Fruit fly (Drosophila melanogaster): ENCODE results near the gene MED28.

The MED28 gene

dm6 chr3R:25446482-25447300, 30.1 kb upstream of the MED28 start:
- TF ChIP-seq kay (GFP tag; ENCODE audit: borderline replicate concordance) (peak; percentile 66), bab1 (GFP tag; optimal IDR thresholded peaks at IDR 0.05) (no peak), CG14711 (tag; optimal IDR thresholded peaks at IDR 0.05) (no peak), CG7101 (tag; optimal IDR thresholded peaks at IDR 0.05) (no peak), cnc (optimal IDR thresholded peaks at IDR 0.05) (no peak)

DNA sequence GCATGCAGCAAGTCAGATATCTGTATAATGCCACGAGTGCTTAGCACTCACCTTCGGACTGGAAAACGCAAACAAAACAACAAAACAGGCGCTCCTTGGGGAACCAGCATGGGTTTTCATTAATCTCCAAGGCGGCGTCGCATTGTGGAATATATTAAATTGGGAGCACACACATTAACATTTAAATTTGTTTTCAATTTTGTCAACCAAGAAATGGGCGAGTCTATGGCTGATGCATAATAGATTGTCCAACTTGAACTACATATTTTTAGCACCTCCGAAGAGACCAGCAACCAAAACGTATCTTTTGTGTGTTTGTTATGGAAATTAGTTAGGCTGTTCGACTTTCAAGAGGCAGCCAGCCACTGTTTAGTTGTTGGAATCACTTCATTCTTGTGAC, 29.4 kb upstream of the MED28 start:
- no peak for TF ChIP-seq CG5204 (GFP tag; optimal IDR thresholded peaks at IDR 0.05)
- no peak for TF ChIP-seq CG1620 (GFP tag; optimal IDR thresholded peaks at IDR 0.05)
- no peak for TF ChIP-seq CG7101 (tag; optimal IDR thresholded peaks at IDR 0.05)

DNA sequence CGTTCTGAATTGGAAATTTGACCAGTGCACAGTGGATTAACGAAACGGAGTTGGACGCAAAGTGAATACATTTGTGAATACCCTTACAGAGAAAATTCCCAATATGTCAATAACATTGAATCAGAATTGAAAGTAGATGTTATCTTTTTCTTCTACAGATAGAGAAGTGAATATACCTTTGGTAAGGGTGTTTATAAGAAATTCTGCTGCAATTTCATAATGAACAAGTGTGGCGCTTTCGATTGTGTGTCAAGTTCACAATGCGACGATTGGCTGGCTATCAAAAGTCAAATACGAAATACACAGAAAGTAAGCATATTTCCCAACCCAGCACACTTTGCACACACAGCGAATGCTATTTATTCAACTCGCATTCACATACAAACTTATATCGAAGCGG, 28.5 kb upstream of the MED28 start:
- TF ChIP-seq kay (GFP tag; ENCODE audit: borderline replicate concordance) (peak; percentile 54), CG7101 (tag; optimal IDR thresholded peaks at IDR 0.05) (peak; percentile 15), pad (GFP tag; optimal IDR thresholded peaks at IDR 0.05) (no peak), bab1 (GFP tag; optimal IDR thresholded peaks at IDR 0.05) (peak; percentile 13), ovo (GFP tag; optimal IDR thresholded peaks at IDR 0.05) (no peak), tj (GFP tag; optimal IDR thresholded peaks at IDR 0.05) (peak; percentile 87)

DNA sequence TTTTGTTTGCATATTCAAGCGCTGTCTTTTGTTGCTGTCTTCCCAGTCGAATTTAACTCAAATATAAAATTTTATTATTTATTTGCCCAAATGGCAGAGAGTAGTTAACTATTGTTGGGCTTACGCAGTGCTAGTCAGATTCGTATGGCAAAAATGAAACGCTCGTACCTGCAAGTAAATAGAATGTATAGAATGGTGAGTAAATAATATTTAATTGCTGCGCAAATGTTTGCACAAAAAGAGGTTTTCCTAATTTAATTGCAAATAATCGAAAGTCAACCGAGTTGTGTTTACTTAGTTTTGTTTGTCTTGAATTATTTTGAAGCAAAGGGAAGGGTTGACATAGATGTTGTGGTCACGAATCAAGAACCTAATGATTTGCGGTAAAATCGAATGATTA, 28.1 kb upstream of the MED28 start:
- TF ChIP-seq toe (GFP tag; optimal IDR thresholded peaks at IDR 0.05): no peak

DNA sequence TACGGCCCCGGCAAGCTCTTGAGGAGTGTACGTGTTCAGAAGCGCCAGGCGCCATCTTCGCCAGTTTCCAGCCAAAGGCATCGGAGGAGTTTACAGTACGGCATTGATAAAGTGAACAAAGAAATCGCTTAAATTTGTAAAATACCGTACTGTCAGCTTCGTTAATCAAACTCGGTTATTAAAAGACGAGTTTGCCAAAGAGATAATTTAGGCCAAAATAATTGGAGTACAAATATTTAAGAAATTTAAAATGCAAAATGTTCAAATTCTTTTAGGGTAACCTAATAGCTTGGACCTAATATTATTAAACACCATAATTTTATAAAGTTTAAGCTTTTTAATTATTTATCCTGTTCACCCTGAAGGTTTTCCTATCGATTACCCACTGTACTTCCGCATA, 25.0 kb upstream of the MED28 start:
- TF ChIP-seq cic (GFP tag; optimal IDR thresholded peaks at IDR 0.05) (no peak), pad (GFP tag; optimal IDR thresholded peaks at IDR 0.05) (no peak), CG7101 (tag; optimal IDR thresholded peaks at IDR 0.05) (no peak), tj (GFP tag; optimal IDR thresholded peaks at IDR 0.05) (no peak), Crg-1 (GFP tag; optimal IDR thresholded peaks at IDR 0.05) (no peak), CG11617 (GFP tag; optimal IDR thresholded peaks at IDR 0.05) (no peak), CG12768 (GFP tag; optimal IDR thresholded peaks at IDR 0.05) (no peak), Hr96 (GFP tag; optimal IDR thresholded peaks at IDR 0.05) (no peak), cnc (optimal IDR thresholded peaks at IDR 0.05) (no peak), kay (GFP tag; ENCODE audit: borderline replicate concordance) (no peak), Mnt (GFP tag; optimal IDR thresholded peaks at IDR 0.05) (no peak)

DNA sequence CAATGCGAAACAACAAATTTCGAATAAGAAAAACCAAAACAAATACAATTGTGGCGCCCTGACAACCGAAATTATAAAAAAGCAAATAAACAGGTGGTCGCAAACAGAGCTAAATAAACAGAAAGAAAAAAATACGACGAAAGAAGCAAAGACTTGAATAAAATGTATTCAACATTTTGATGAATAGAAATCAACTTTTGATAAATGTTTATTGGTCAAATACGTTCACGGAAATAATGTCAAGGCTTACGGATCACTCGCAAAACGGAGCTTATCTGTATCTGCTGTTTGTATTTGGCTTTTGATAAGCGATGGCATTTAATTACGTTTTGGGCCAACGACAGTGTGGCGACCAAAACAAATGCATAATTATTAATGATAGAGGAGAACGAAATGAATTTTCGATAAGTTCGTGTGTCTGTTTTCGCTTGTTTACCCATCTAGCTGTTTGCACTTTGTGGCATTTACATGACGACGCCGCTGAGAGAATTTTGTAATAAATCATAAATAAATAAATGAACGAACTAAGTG, 23.6 kb upstream of the MED28 start:
- TF ChIP-seq Crg-1 (GFP tag; optimal IDR thresholded peaks at IDR 0.05) (no peak), CG7101 (tag; optimal IDR thresholded peaks at IDR 0.05) (peak; percentile 19), cic (GFP tag; optimal IDR thresholded peaks at IDR 0.05) (peak; percentile 24), kay (GFP tag; ENCODE audit: borderline replicate concordance) (peak; percentile 85), CG11617 (GFP tag; optimal IDR thresholded peaks at IDR 0.05) (peak; percentile 29), CG7045 (GFP tag; optimal IDR thresholded peaks at IDR 0.05) (peak; percentile 2), Clk (GFP tag; optimal IDR thresholded peaks at IDR 0.05) (peak; percentile 6), CG12768 (GFP tag; optimal IDR thresholded peaks at IDR 0.05) (peak; percentile 4), CG14711 (tag; optimal IDR thresholded peaks at IDR 0.05) (no peak), CG5204 (GFP tag; optimal IDR thresholded peaks at IDR 0.05) (no peak)

dm6 chr3R:25457097-25457496, 19.7 kb upstream of the MED28 start:
- no peak for TF ChIP-seq CG7101 (tag; optimal IDR thresholded peaks at IDR 0.05)
- TF ChIP-seq pad (GFP tag; optimal IDR thresholded peaks at IDR 0.05): no peak
- no peak for TF ChIP-seq Mnt (GFP tag; optimal IDR thresholded peaks at IDR 0.05)

DNA sequence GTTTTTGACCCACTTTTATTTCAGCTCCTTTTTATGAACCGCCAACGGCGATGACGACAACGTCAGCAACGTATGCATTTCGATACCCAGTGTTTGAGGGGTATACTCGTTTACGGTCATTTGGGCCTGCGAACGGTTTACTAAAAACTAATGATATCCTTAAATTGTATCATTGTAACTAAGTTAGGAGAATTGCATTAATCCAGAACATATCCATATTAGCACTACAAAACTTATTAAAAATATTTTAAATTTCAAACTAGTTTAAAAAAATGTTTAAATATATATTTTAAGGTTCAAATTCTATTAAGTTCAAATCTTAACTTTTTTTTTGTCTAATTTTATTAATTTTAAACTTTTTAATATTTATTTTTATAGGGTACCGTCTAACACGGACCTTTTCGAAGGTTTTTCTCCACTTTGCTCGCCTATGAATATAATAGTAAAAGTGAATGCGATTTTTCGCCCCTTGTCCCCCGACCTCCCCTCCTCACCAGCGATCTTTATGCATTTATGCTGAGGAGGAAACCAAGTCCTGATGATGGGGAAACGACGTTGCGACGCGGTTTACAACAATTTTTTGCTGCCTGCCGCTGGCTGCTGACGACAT, 17.5 kb upstream of the MED28 start:
- peak; percentile 23 for TF ChIP-seq CG14711 (tag; optimal IDR thresholded peaks at IDR 0.05)
- no peak for TF ChIP-seq bab1 (GFP tag; optimal IDR thresholded peaks at IDR 0.05)

dm6 chr3R:25460650-25461049, 16.2 kb upstream of the MED28 start:
- TF ChIP-seq bab1 (GFP tag; optimal IDR thresholded peaks at IDR 0.05) (no peak), tj (GFP tag; optimal IDR thresholded peaks at IDR 0.05) (peak; percentile 92)
